Worm (Caenorhabditis elegans) whole organism, midembryonic: ENCODE results near the gene F59E12.3.
A peak's percentile ranks its signal among the peaks of the same experiment; 100 is the strongest.

ENCODE experiments used
- klf-2 ChIP-seq: fragments of 200-800 bp; sonication (Bioruptor generic); conservative IDR thresholded peaks from 2 replicates; pipeline ENCODE4 v1.3.6; 2022; ENCODE audit warnings: missing genetic modification reagents, missing genetic modification characterization, missing compliant biosample characterization
- med-1 ChIP-seq: sonication (generic microtip); optimal IDR thresholded peaks from 2 replicates; lab custom pipeline; 2017; ENCODE audit warnings: missing genetic modification characterization, mild to moderate bottlenecking, missing compliant biosample characterization, antibody characterized with exemption, missing genetic modification reagents; ENCODE audit not compliant: insufficient read depth
- tab-1 ChIP-seq: fragments of 200-800 bp; sonication (Bioruptor generic); IDR thresholded peaks from 2 replicates; pipeline ENCODE4 v1.3.6; 2022; ENCODE audit warnings: missing genetic modification characterization, missing compliant biosample characterization
- ztf-29 ChIP-seq: fragments of 200-800 bp; sonication (Bioruptor generic); IDR thresholded peaks from 2 replicates; pipeline ENCODE4 v1.3.6; 2022; ENCODE audit warnings: missing genetic modification reagents, missing genetic modification characterization, missing compliant biosample characterization

- no peak for TF ChIP-seq tab-1 (GFP tag; lab: Robert Waterston, UW)
- no peak for TF ChIP-seq med-1 (GFP tag; lab: Kevin White, UChicago)
- 0 out of 2 replicates have a peak, but pooled peaks have one; percentile 44 for TF ChIP-seq klf-2 (GFP tag; lab: Robert Waterston, UW)
- TF ChIP-seq ztf-29: no peak
Observed at ce11 chrII:5594210-5594764, 43.9 kb upstream of the F59E12.3 start, which contains the start of gene ttc-4.
